Worm (Caenorhabditis elegans) whole organism, late embryonic: ENCODE results near the gene dhs-31.

Experiments used
- ceh-18 ChIP-seq: sonication (generic microtip); optimal IDR thresholded peaks from 2 replicates; lab custom pipeline; 2016; ENCODE audit warnings: missing genetic modification characterization, missing compliant biosample characterization
- elt-2 ChIP-seq: sonication (generic microtip); optimal IDR thresholded peaks from 2 replicates; lab custom pipeline; 2016; ENCODE audit warnings: missing genetic modification reagents, missing genetic modification characterization, missing compliant biosample characterization
- ets-4 ChIP-seq: sonication (generic microtip); optimal IDR thresholded peaks from 2 replicates; lab custom pipeline; 2016; ENCODE audit warnings: missing genetic modification characterization, missing compliant biosample characterization
- mec-3 ChIP-seq: sonication (generic microtip); optimal IDR thresholded peaks from 2 replicates; lab custom pipeline; 2016; ENCODE audit warnings: borderline replicate concordance, missing genetic modification characterization, missing compliant biosample characterization
- pqm-1 ChIP-seq: sonication (generic microtip); optimal IDR thresholded peaks from 2 replicates; lab custom pipeline; 2016; ENCODE audit warnings: missing genetic modification characterization, missing compliant biosample characterization
- sox-4 ChIP-seq: sonication (generic microtip); optimal IDR thresholded peaks from 2 replicates; lab custom pipeline; 2017; ENCODE audit warnings: mild to moderate bottlenecking, missing genetic modification characterization, inconsistent platforms, missing compliant biosample characterization

ce11 chrIV:10085401-10086187 is 44.9 kb upstream of the dhs-31 start, which contains the start of the genes col-2 and ndc-80:
- TF ChIP-seq mec-3 (tag; lab: Kevin White, UChicago) (no peak), sox-4 (tag; lab: Kevin White, UChicago) (no peak), pqm-1 (tag; lab: Kevin White, UChicago) (no peak), elt-2 (no peak), ets-4 (tag; lab: Kevin White, UChicago) (peak; percentile 72), ceh-18 (tag; lab: Kevin White, UChicago) (no peak)
